Worm (Caenorhabditis elegans) whole organism, L1 larva: Measurements from ENCODE around the gene sups-1.

Source experiments
- C16A3.4 ChIP-seq: fragments of 150-350 bp; optimal IDR thresholded peaks from 2 replicates; lab custom pipeline; 2014; ENCODE audit warnings: missing biosample characterization, missing genetic modification characterization
- C34B4.2 ChIP-seq: sonication (generic microtip); optimal IDR thresholded peaks from 2 replicates; lab custom pipeline; 2017; ENCODE audit warnings: mild to moderate bottlenecking, missing genetic modification characterization, missing compliant biosample characterization
- F16B12.6 ChIP-seq: fragments of 150-350 bp; optimal IDR thresholded peaks from 2 replicates; lab custom pipeline; 2014; ENCODE audit warnings: missing biosample characterization, missing genetic modification characterization
- Y116A8C.19 ChIP-seq: sonication (generic microtip); optimal IDR thresholded peaks from 2 replicates; lab custom pipeline; 2016; ENCODE audit warnings: missing compliant biosample characterization, missing genetic modification characterization, borderline replicate concordance
- aha-1 ChIP-seq: fragments of 150-350 bp; optimal IDR thresholded peaks from 2 replicates; lab custom pipeline; 2014; ENCODE audit warnings: missing biosample characterization, missing genetic modification characterization
- ama-1 ChIP-seq: fragments of 150-350 bp; optimal IDR thresholded peaks from 2 replicates; lab custom pipeline; 2014
- blmp-1 ChIP-seq: fragments of 150-350 bp; optimal IDR thresholded peaks from 2 replicates; lab custom pipeline; 2014; ENCODE audit warnings: missing biosample characterization, missing genetic modification characterization
- ceh-82 ChIP-seq, 3 experiments: fragments of 150-350 bp in 1 of 3; sonication (generic microtip) in 2 of 3; optimal IDR thresholded peaks; 2 replicates each; lab custom pipeline; 2014 to 2017; ENCODE audit warnings: missing biosample characterization in 3 of 3, missing genetic modification characterization in 3 of 3
- ceh-88 ChIP-seq: fragments of 200-800 bp; sonication (Bioruptor generic); IDR thresholded peaks from 2 replicates; pipeline ENCODE4 v1.3.6; 2022; ENCODE audit warnings: missing genetic modification characterization, missing compliant biosample characterization
- efl-1 ChIP-seq, 4 experiments: fragments of 150-350 bp; optimal IDR thresholded peaks in 3 of 4; peaks in 1 of 4; 1 replicate in 1 of 4; 2 replicates in 3 of 4; lab custom pipeline; 2014; ENCODE audit warnings: missing biosample characterization in 2 of 4, missing genetic modification characterization in 2 of 4, missing genetic modification reagents in 2 of 4
- egl-13 ChIP-seq: sonication (generic microtip); optimal IDR thresholded peaks from 2 replicates; lab custom pipeline; 2016; ENCODE audit warnings: missing genotype, missing genetic modification reagents, missing genetic modification characterization, missing compliant biosample characterization
- elt-3 ChIP-seq, 6 experiments: fragments of 150-350 bp in 1 of 6; sonication (generic microtip); optimal IDR thresholded peaks; 2 replicates each; lab custom pipeline; 2017 to 2018; ENCODE audit warnings: missing biosample characterization in 6 of 6, missing genetic modification characterization in 6 of 6, inconsistent platforms in 1 of 6
- fkh-10 ChIP-seq: sonication (generic microtip); optimal IDR thresholded peaks from 2 replicates; lab custom pipeline; 2017; ENCODE audit warnings: missing biosample characterization, missing genetic modification reagents, missing genetic modification characterization
- fkh-4 ChIP-seq: sonication (generic microtip); optimal IDR thresholded peaks from 2 replicates; lab custom pipeline; 2016; ENCODE audit warnings: missing compliant biosample characterization, missing genetic modification characterization, borderline replicate concordance
- fkh-8 ChIP-seq: sonication (generic microtip); optimal IDR thresholded peaks from 2 replicates; lab custom pipeline; 2016; ENCODE audit warnings: mild to moderate bottlenecking, missing genetic modification characterization, missing compliant biosample characterization
- grh-1 ChIP-seq: fragments of 200-800 bp; sonication (Bioruptor generic); IDR thresholded peaks from 2 replicates; pipeline ENCODE4 v1.3.6; 2022; ENCODE audit warnings: missing genetic modification reagents, missing genetic modification characterization, missing compliant biosample characterization
- hlh-4 ChIP-seq: sonication (generic microtip); optimal IDR thresholded peaks from 2 replicates; lab custom pipeline; 2016; ENCODE audit warnings: mild to moderate bottlenecking, missing genetic modification characterization, missing compliant biosample characterization
- hpl-2 ChIP-seq: fragments of 150-350 bp; optimal IDR thresholded peaks from 2 replicates; lab custom pipeline; 2014; ENCODE audit warnings: missing biosample characterization, missing genetic modification reagents, missing genetic modification characterization
- irx-1 ChIP-seq: sonication (generic microtip); optimal IDR thresholded peaks from 2 replicates; lab custom pipeline; 2016; ENCODE audit warnings: missing genetic modification characterization, missing compliant biosample characterization
- lin-14 ChIP-seq: fragments of 200-800 bp; sonication (Bioruptor generic); optimal IDR thresholded peaks from 2 replicates; lab custom pipeline; 2018; ENCODE audit warnings: mild to moderate bottlenecking, missing genetic modification characterization, moderate library complexity, missing compliant biosample characterization
- lin-35 ChIP-seq, 2 experiments: fragments of 150-350 bp; optimal IDR thresholded peaks; 2 replicates each; lab custom pipeline; 2014; ENCODE audit warnings: missing biosample characterization in 2 of 2, missing genetic modification characterization in 2 of 2, missing genetic modification reagents in 2 of 2
- lin-39 ChIP-seq: fragments of 150-350 bp; optimal IDR thresholded peaks from 2 replicates; lab custom pipeline; 2014; ENCODE audit warnings: missing biosample characterization, missing genetic modification reagents, missing genetic modification characterization
- lsy-2 ChIP-seq, 2 experiments: fragments of 150-350 bp; optimal IDR thresholded peaks; 2 replicates each; lab custom pipeline; 2014; ENCODE audit warnings: missing biosample characterization in 2 of 2, missing genetic modification characterization in 2 of 2
- mab-9 ChIP-seq: fragments of 200-800 bp; sonication (Bioruptor generic); IDR thresholded peaks from 2 replicates; pipeline ENCODE4 v1.3.6; 2022; ENCODE audit warnings: missing genetic modification reagents, missing genetic modification characterization, missing compliant biosample characterization
- mef-2 ChIP-seq: fragments of 150-350 bp; optimal IDR thresholded peaks from 2 replicates; lab custom pipeline; 2014; ENCODE audit warnings: missing biosample characterization, missing genetic modification characterization
- mep-1 ChIP-seq: fragments of 150-350 bp; optimal IDR thresholded peaks from 2 replicates; lab custom pipeline; 2014; ENCODE audit warnings: missing biosample characterization, missing genetic modification characterization
- nhr-11 ChIP-seq: fragments of 150-350 bp; optimal IDR thresholded peaks from 2 replicates; lab custom pipeline; 2014; ENCODE audit warnings: missing biosample characterization, missing genetic modification characterization
- nhr-19 ChIP-seq: fragments of 200-800 bp; sonication (Bioruptor generic); conservative IDR thresholded peaks from 2 replicates; pipeline ENCODE4 v1.3.6; 2022; ENCODE audit warnings: missing genetic modification characterization, missing compliant biosample characterization
- nhr-20 ChIP-seq: sonication (generic microtip); optimal IDR thresholded peaks from 2 replicates; lab custom pipeline; 2016; ENCODE audit warnings: mild to moderate bottlenecking, missing genetic modification characterization, missing compliant biosample characterization
- nhr-47 ChIP-seq: sonication (generic microtip); optimal IDR thresholded peaks from 2 replicates; lab custom pipeline; 2016; ENCODE audit warnings: mild to moderate bottlenecking, missing genetic modification characterization, moderate library complexity, missing compliant biosample characterization
- nhr-71 ChIP-seq: sonication (generic microtip); optimal IDR thresholded peaks from 2 replicates; lab custom pipeline; 2016; ENCODE audit warnings: mild to moderate bottlenecking, missing genetic modification characterization, moderate library complexity, missing compliant biosample characterization
- nhr-77 ChIP-seq: fragments of 150-350 bp; optimal IDR thresholded peaks from 2 replicates; lab custom pipeline; 2014; ENCODE audit warnings: missing biosample characterization, missing genetic modification characterization
- rnt-1 ChIP-seq: sonication (generic microtip); optimal IDR thresholded peaks from 2 replicates; lab custom pipeline; 2016; ENCODE audit warnings: mild to moderate bottlenecking, missing genetic modification characterization, moderate library complexity, missing compliant biosample characterization
- snu-23 ChIP-seq: sonication (generic microtip); optimal IDR thresholded peaks from 2 replicates; lab custom pipeline; 2016; ENCODE audit warnings: missing genetic modification characterization, missing compliant biosample characterization
- sptf-1 ChIP-seq: fragments of 150-350 bp; optimal IDR thresholded peaks from 2 replicates; lab custom pipeline; 2014; ENCODE audit warnings: missing biosample characterization, missing genetic modification characterization
- sup-37 ChIP-seq: fragments of 200-800 bp; sonication (Bioruptor generic); optimal IDR thresholded peaks from 2 replicates; lab custom pipeline; 2018; ENCODE audit warnings: mild to moderate bottlenecking, missing genetic modification characterization, missing compliant biosample characterization
- swsn-7 ChIP-seq: sonication (generic microtip); optimal IDR thresholded peaks from 2 replicates; lab custom pipeline; 2016; ENCODE audit warnings: missing genetic modification characterization, missing compliant biosample characterization
- tbx-2 ChIP-seq: sonication (generic microtip); optimal IDR thresholded peaks from 2 replicates; lab custom pipeline; 2016; ENCODE audit warnings: missing genetic modification characterization, missing compliant biosample characterization
- tlp-1 ChIP-seq: fragments of 150-350 bp; optimal IDR thresholded peaks from 2 replicates; lab custom pipeline; 2014; ENCODE audit warnings: missing biosample characterization, missing genetic modification characterization
- unc-130 ChIP-seq: fragments of 150-350 bp; optimal IDR thresholded peaks from 2 replicates; lab custom pipeline; 2017; ENCODE audit warnings: missing biosample characterization, missing genetic modification characterization, inconsistent platforms
- unc-30 ChIP-seq: sonication (generic microtip); optimal IDR thresholded peaks from 2 replicates; lab custom pipeline; 2017; ENCODE audit warnings: missing biosample characterization, missing genetic modification characterization
- unc-62 ChIP-seq: fragments of 150-350 bp; optimal IDR thresholded peaks from 2 replicates; lab custom pipeline; 2014; ENCODE audit warnings: missing biosample characterization, missing genetic modification reagents, missing genetic modification characterization
- unc-86 ChIP-seq: sonication (generic microtip); optimal IDR thresholded peaks from 2 replicates; lab custom pipeline; 2016; ENCODE audit warnings: missing genetic modification characterization, missing compliant biosample characterization
- vab-15 ChIP-seq: sonication (generic microtip); optimal IDR thresholded peaks from 2 replicates; lab custom pipeline; 2017; ENCODE audit warnings: missing genotype, mild to moderate bottlenecking, missing genetic modification characterization, missing compliant biosample characterization
- xbp-1 ChIP-seq: sonication (generic microtip); optimal IDR thresholded peaks from 2 replicates; lab custom pipeline; 2016; ENCODE audit warnings: missing genetic modification characterization, missing compliant biosample characterization
- zip-4 ChIP-seq: fragments of 200-800 bp; sonication (Bioruptor generic); optimal IDR thresholded peaks from 2 replicates; lab custom pipeline; 2018; ENCODE audit warnings: mild to moderate bottlenecking, missing genetic modification characterization, moderate library complexity, missing compliant biosample characterization

The sups-1 gene

ce11 chrX:5981698-5982097 is 22.3 kb upstream of the sups-1 start:
- TF ChIP-seq lin-14 (peak; percentile 75), fkh-4 (tag; lab: Kevin White, UChicago) (no peak), sup-37 (no peak), ceh-82 (tag; optimal IDR thresholded peaks at IDR 0.05; lab: Kevin White, UChicago) (peak in 1 of 3 experiments; percentile 23), nhr-77 (tag; lab: Kevin White, UChicago) (no peak), blmp-1 (tag; lab: Kevin White, UChicago) (no peak), snu-23 (GFP tag; lab: Kevin White, UChicago) (no peak), zip-4 (GFP tag; lab: Kevin White, UChicago) (no peak), tbx-2 (tag; lab: Kevin White, UChicago) (no peak), unc-62 (GFP tag; lab: Kevin White, UChicago) (no peak), aha-1 (tag; lab: Kevin White, UChicago) (no peak), fkh-8 (tag; lab: Kevin White, UChicago) (peak; percentile 8), elt-3 (tag; optimal IDR thresholded peaks at IDR 0.05; lab: Kevin White, UChicago) (no peak), ceh-88 (GFP tag; lab: Robert Waterston, UW) (no peak), swsn-7 (no peak), fkh-10 (GFP tag; lab: Kevin White, UChicago) (peak; percentile 62), nhr-47 (tag; lab: Kevin White, UChicago) (peak; percentile 44), lsy-2 (tag; optimal IDR thresholded peaks at IDR 0.05; lab: Kevin White, UChicago) (peak in 1 of 2 experiments; percentile 4)

DNA sequence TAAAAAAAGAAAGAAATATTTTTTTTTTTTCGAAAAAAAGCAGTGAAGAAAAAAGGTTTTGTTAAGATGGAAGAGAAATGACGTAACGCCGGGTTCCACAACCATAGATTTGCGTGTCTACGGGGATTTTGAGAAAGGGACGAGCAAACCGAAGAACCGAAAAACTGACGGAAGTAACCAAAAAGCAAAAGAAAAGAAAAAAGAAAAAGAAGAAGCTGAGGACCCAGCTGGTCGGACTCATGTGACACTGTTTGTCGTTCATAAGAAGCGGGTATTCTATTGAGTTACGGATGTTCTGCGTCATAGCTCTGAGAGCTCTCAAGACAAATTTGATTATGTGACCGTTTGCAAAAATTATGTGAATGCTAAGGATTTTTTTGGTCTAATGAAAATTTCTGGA is 21.2 kb upstream of the sups-1 start:
- TF ChIP-seq lsy-2 (tag; optimal IDR thresholded peaks at IDR 0.05; lab: Kevin White, UChicago) (peak; percentile 11 to 15), xbp-1 (tag; lab: Kevin White, UChicago) (peak; percentile 5), rnt-1 (peak; percentile 21), lin-14 (peak; percentile 87), nhr-47 (tag; lab: Kevin White, UChicago) (peak; percentile 34), lin-39 (tag; lab: Kevin White, UChicago) (no peak), tbx-2 (tag; lab: Kevin White, UChicago) (peak; percentile 19), ceh-82 (tag; optimal IDR thresholded peaks at IDR 0.05; lab: Kevin White, UChicago) (peak in 1 of 3 experiments; percentile 29), snu-23 (GFP tag; lab: Kevin White, UChicago) (peak; percentile 15), nhr-71 (tag; lab: Kevin White, UChicago) (peak; percentile 44), ama-1 (lab: Kevin White, UChicago) (no peak), C16A3.4 (no peak)

DNA sequence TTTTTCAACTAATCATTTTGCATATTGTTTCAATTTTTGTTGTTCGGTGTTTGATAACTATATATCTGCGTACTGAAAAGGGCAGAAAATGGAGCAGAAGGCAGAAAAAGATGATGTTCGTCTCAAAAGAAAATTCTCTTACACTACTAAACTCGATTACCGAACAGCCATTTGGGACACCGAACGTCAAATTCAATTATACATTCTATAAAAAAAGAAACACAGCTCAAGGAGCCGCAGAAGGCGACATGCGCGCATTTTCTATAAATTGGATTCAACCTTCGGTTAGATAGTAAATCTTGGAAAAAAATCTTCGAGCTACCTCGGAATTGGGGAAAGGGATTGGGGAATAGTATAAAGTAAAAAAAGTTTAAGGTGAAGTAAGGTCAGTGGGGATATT is 20.7 kb upstream of the sups-1 start:
- no peak for TF ChIP-seq Y116A8C.19 (tag; lab: Kevin White, UChicago)
- TF ChIP-seq fkh-10 (GFP tag; lab: Kevin White, UChicago): peak; percentile 82
- TF ChIP-seq, all 84 proteins: peak for 1

DNA sequence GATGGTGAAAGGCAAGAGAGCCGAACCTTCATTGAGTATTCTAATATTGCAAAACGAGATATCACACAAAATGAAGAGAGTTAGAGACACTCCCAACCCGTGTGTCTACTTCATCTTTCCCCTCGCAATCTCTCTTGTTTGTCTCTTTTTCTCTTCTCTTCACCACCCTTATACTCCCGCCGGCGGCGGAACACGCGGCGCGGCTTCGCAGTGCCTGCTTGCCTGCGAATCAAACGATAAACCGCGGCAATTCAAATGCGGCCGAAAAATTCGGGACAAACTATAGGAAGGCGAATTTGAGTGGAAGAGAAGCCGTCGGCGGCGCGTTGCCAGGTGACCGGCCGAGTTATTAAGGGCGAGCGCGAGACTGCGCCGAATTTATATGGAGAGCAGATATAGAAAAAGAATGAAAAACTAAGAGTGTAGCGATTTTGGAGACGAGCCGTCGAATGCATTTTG is 19.3 kb upstream of the sups-1 start, which contains the start of gene klp-13:
Gene klp-13 (plus strand): TSS at position 409 of the 459 bp plus-strand sequence.
- TF ChIP-seq mep-1 (tag; lab: Kevin White, UChicago) (peak; percentile 85), nhr-11 (peak; percentile 53), hpl-2 (GFP tag; lab: Kevin White, UChicago) (no peak), nhr-77 (tag; lab: Kevin White, UChicago) (peak; percentile 89), lin-39 (tag; lab: Kevin White, UChicago) (peak; percentile 18), blmp-1 (tag; lab: Kevin White, UChicago) (peak; percentile 81), tlp-1 (no peak), egl-13 (tag; lab: Kevin White, UChicago) (peak; percentile 82), lin-35 (GFP tag; optimal IDR thresholded peaks at IDR 0.05; lab: Kevin White, UChicago) (peak; percentile 92 to 97), unc-86 (tag; lab: Kevin White, UChicago) (peak; percentile 76), sptf-1 (tag; lab: Kevin White, UChicago) (no peak), unc-30 (no peak), hlh-4 (tag; lab: Kevin White, UChicago) (no peak), nhr-20 (peak; percentile 90), C34B4.2 (tag; lab: Kevin White, UChicago) (no peak), mef-2 (tag; lab: Kevin White, UChicago) (peak; percentile 54), mab-9 (GFP tag; lab: Robert Waterston, UW) (no peak), unc-130 (peak; percentile 64), xbp-1 (tag; lab: Kevin White, UChicago) (peak; percentile 92), nhr-71 (tag; lab: Kevin White, UChicago) (peak; percentile 94), efl-1 (optimal IDR thresholded peaks at IDR 0.05; lab: Kevin White, UChicago) (peak; percentile 67 to 92), efl-1 (GFP tag; optimal IDR thresholded peaks at IDR 0.05 in 1 of 2; lab: Kevin White, UChicago) (peak; percentile 94 to 99), lsy-2 (tag; optimal IDR thresholded peaks at IDR 0.05; lab: Kevin White, UChicago) (peak; percentile 77 to 94), nhr-19 (GFP tag; lab: Robert Waterston, UW) (peak; percentile 80), F16B12.6 (peak; percentile 29), irx-1 (peak; percentile 74), grh-1 (GFP tag; lab: Robert Waterston, UW) (no peak), vab-15 (tag; lab: Kevin White, UChicago) (peak; percentile 47)
